Worm (Caenorhabditis elegans) whole organism, L3 larva: ENCODE results near the gene nhr-166.

Experiments used
- daf-12 ChIP-seq: fragments of 150-350 bp; optimal IDR thresholded peaks from 2 replicates; lab custom pipeline; 2014; ENCODE audit warnings: missing biosample characterization, missing genetic modification reagents, missing genetic modification characterization
- jun-1 ChIP-seq: fragments of 150-350 bp; optimal IDR thresholded peaks from 2 replicates; lab custom pipeline; 2014; ENCODE audit warnings: missing biosample characterization, missing genetic modification reagents, missing genetic modification characterization
- lin-15B ChIP-seq: fragments of 150-350 bp; optimal IDR thresholded peaks from 2 replicates; lab custom pipeline; 2014; ENCODE audit warnings: missing biosample characterization, missing genetic modification characterization
- mdl-1 ChIP-seq: fragments of 150-350 bp; optimal IDR thresholded peaks from 2 replicates; lab custom pipeline; 2014; ENCODE audit warnings: missing biosample characterization, missing genetic modification characterization
- nhr-11 ChIP-seq: fragments of 150-350 bp; optimal IDR thresholded peaks from 2 replicates; lab custom pipeline; 2014; ENCODE audit warnings: missing biosample characterization, missing genetic modification characterization
- nhr-12 ChIP-seq: fragments of 150-350 bp; optimal IDR thresholded peaks from 2 replicates; lab custom pipeline; 2014; ENCODE audit warnings: missing biosample characterization, missing genetic modification characterization
- nhr-237 ChIP-seq: fragments of 150-350 bp; optimal IDR thresholded peaks from 2 replicates; lab custom pipeline; 2014; ENCODE audit warnings: missing biosample characterization, missing genetic modification characterization
- unc-39 ChIP-seq: sonication (generic microtip); optimal IDR thresholded peaks from 4 replicates; lab custom pipeline; 2017; ENCODE audit warnings: missing biosample characterization, missing genetic modification characterization
- zag-1 ChIP-seq: fragments of 150-350 bp; optimal IDR thresholded peaks from 2 replicates; lab custom pipeline; 2014; ENCODE audit warnings: missing biosample characterization, missing genetic modification characterization

DNA sequence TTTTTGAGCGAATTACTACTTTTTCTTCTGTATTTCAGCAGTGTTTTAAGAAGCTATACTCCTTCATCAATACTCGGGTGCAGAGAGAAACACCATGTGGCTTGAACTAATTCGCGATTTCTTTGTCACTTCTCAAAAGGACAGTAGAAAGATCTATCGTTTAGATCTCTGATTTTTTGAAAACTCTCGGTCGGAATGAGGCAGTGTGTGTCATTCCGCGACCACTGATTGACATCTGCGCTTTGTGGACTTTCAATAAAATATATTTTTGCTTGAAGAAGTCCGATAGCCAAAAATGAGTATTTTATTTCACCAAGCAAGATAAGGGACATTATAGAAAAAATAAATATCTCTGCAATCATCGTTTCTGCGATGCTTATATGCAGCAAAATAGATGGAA, 18.0 kb upstream of the nhr-166 start:
- TF ChIP-seq unc-39 (tag; lab: Kevin White, UChicago), result no peak
- no peak for TF ChIP-seq lin-15B (tag; lab: Kevin White, UChicago)
- no peak for TF ChIP-seq daf-12 (tag; lab: Kevin White, UChicago)
- TF ChIP-seq mdl-1 (tag; lab: Kevin White, UChicago), result no peak
- no peak for TF ChIP-seq jun-1 (tag; lab: Kevin White, UChicago)
- TF ChIP-seq zag-1 (tag; lab: Kevin White, UChicago), result no peak
- no peak for TF ChIP-seq nhr-12 (tag; lab: Kevin White, UChicago)
- no peak for TF ChIP-seq nhr-11 (tag; lab: Kevin White, UChicago)
- no peak for TF ChIP-seq nhr-237
